Worm (Caenorhabditis elegans) whole organism, L1 larva: ENCODE measurements around the gene serp-1.2.

Source experiments
- F16B12.6 ChIP-seq: fragments of 150-350 bp; optimal IDR thresholded peaks from 2 replicates; lab custom pipeline; 2014; ENCODE audit warnings: missing biosample characterization, missing genetic modification characterization
- aly-2 ChIP-seq: fragments of 150-350 bp; optimal IDR thresholded peaks from 2 replicates; lab custom pipeline; 2014; ENCODE audit warnings: missing biosample characterization, missing genetic modification characterization
- ceh-82 ChIP-seq, 3 experiments: fragments of 150-350 bp in 1 of 3; sonication (generic microtip) in 2 of 3; optimal IDR thresholded peaks; 2 replicates each; lab custom pipeline; 2014 to 2017; ENCODE audit warnings: missing biosample characterization in 3 of 3, missing genetic modification characterization in 3 of 3
- dpl-1 ChIP-seq, 3 experiments: fragments of 150-350 bp in 2 of 3; sonication (generic microtip) in 1 of 3; optimal IDR thresholded peaks; 2 replicates each; lab custom pipeline; 2014 to 2017; ENCODE audit warnings: missing biosample characterization in 3 of 3, missing genetic modification characterization in 3 of 3, missing genetic modification reagents in 3 of 3
- elt-2 ChIP-seq: sonication (generic microtip); optimal IDR thresholded peaks from 2 replicates; lab custom pipeline; 2016; ENCODE audit warnings: missing genetic modification characterization, mild to moderate bottlenecking, inconsistent platforms, missing compliant biosample characterization, missing genetic modification reagents
- hlh-4 ChIP-seq: sonication (generic microtip); optimal IDR thresholded peaks from 2 replicates; lab custom pipeline; 2016; ENCODE audit warnings: mild to moderate bottlenecking, missing genetic modification characterization, missing compliant biosample characterization
- lin-35 ChIP-seq, 2 experiments: fragments of 150-350 bp; optimal IDR thresholded peaks; 2 replicates each; lab custom pipeline; 2014; ENCODE audit warnings: missing biosample characterization in 2 of 2, missing genetic modification characterization in 2 of 2, missing genetic modification reagents in 2 of 2
- lin-39 ChIP-seq: fragments of 150-350 bp; optimal IDR thresholded peaks from 2 replicates; lab custom pipeline; 2014; ENCODE audit warnings: missing biosample characterization, missing genetic modification reagents, missing genetic modification characterization
- nhr-237 ChIP-seq: fragments of 150-350 bp; optimal IDR thresholded peaks from 2 replicates; lab custom pipeline; 2014; ENCODE audit warnings: missing biosample characterization, missing genetic modification characterization
- nhr-28 ChIP-seq: fragments of 150-350 bp; optimal IDR thresholded peaks from 2 replicates; lab custom pipeline; 2014; ENCODE audit warnings: missing biosample characterization, missing genetic modification characterization
- nhr-77 ChIP-seq: fragments of 150-350 bp; optimal IDR thresholded peaks from 2 replicates; lab custom pipeline; 2014; ENCODE audit warnings: missing biosample characterization, missing genetic modification characterization
- rnt-1 ChIP-seq: sonication (generic microtip); optimal IDR thresholded peaks from 2 replicates; lab custom pipeline; 2016; ENCODE audit warnings: mild to moderate bottlenecking, missing genetic modification characterization, moderate library complexity, missing compliant biosample characterization
- snpc-4 ChIP-seq: fragments of 150-350 bp; optimal IDR thresholded peaks from 2 replicates; lab custom pipeline; 2014; ENCODE audit warnings: missing biosample characterization, missing genetic modification characterization
- unc-62 ChIP-seq: fragments of 150-350 bp; optimal IDR thresholded peaks from 2 replicates; lab custom pipeline; 2014; ENCODE audit warnings: missing biosample characterization, missing genetic modification reagents, missing genetic modification characterization

DNA sequence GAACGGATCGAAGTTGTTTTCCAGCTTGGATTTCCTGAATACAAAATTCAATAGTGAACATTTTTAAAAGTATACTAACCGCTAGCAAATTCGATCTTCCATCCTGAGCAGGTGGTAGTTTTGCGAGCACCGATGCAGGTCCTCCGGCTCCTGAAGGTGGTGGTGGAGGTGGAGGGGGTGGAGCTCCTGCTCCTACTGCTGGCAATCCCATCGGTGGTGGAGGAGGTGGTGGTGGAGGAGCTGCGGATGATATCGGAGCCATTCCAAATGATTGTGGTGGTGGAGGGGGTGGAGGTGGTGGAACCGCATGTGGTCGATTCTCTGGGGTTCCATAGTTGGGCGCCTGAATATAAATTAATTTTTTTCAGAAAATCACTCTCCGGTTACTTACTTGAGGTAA, 35.8 kb upstream of the serp-1.2 start:
- TF ChIP-seq aly-2 (tag; lab: Kevin White, UChicago) (no peak), elt-2 (no peak), dpl-1 (GFP tag; optimal IDR thresholded peaks at IDR 0.05; lab: Kevin White, UChicago) (no peak), unc-62 (GFP tag; lab: Kevin White, UChicago) (no peak), F16B12.6 (no peak), snpc-4 (tag; lab: Kevin White, UChicago) (no peak), nhr-237 (tag; lab: Kevin White, UChicago) (no peak), rnt-1 (tag; lab: Kevin White, UChicago) (no peak), ceh-82 (tag; optimal IDR thresholded peaks at IDR 0.05; lab: Kevin White, UChicago) (no peak), nhr-77 (tag; lab: Kevin White, UChicago) (no peak), lin-35 (GFP tag; optimal IDR thresholded peaks at IDR 0.05; lab: Kevin White, UChicago) (no peak), lin-39 (tag; lab: Kevin White, UChicago) (no peak), hlh-4 (tag; lab: Kevin White, UChicago) (no peak), nhr-28 (tag; lab: Kevin White, UChicago) (no peak)
